Fruit fly (Drosophila melanogaster) Kc167 (cell line): Measurements from ENCODE around the gene spirit.

ENCODE experiments used
- Myc ChIP-seq: fragments of >200 bp; optimal IDR thresholded peaks from 2 replicates; lab custom pipeline; 2017; ENCODE audit warnings: missing external identifiers
- Sin3A ChIP-seq: fragments of >200 bp; optimal IDR thresholded peaks from 2 replicates; lab custom pipeline; 2018; ENCODE audit warnings: missing external identifiers
- h ChIP-seq: fragments of >200 bp; optimal IDR thresholded peaks from 3 replicates; lab custom pipeline; 2018; ENCODE audit warnings: missing external identifiers
- insv ChIP-seq: fragments of >200 bp; optimal IDR thresholded peaks from 3 replicates; lab custom pipeline; 2018; ENCODE audit warnings: missing external identifiers
- psq ChIP-seq: fragments of >200 bp; optimal IDR thresholded peaks from 2 replicates; lab custom pipeline; 2017; ENCODE audit warnings: missing external identifiers
- ttk ChIP-seq: sonication (Bioruptor generic); optimal IDR thresholded peaks from 2 replicates; lab custom pipeline; 2017; ENCODE audit warnings: missing external identifiers

Gene spirit

DNA sequence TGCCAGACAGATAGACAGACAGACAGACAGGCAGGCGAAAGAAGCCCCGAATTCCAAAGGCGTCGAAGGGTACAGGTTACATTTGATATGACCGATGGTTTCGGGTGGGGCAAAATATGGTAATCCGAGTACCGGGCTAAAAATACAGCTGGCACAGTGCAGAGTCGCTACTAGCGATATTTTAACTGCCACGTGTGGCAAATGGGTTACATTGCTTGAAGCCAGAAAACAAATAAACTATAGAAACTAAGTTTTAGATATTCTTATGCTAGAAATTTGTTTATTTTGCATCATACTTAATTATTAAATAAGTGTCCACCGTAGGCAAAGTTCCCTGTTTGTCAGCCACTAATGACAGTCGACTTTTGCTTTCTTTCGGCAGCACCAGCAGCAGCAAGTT is 9.8 kb upstream of the spirit start:
- TF ChIP-seq ttk (lab: Kevin White, UChicago) (no peak), Sin3A (lab: Kevin White, UChicago) (no peak), psq (no peak), insv (lab: Kevin White, UChicago) (no peak), h (lab: Kevin White, UChicago) (no peak)

dm6 chrX:8580794-8581193 is 7.4 kb upstream of the spirit start:
- TF ChIP-seq ttk (lab: Kevin White, UChicago) (no peak), Myc (no peak), psq (no peak), insv (lab: Kevin White, UChicago) (no peak), Sin3A (lab: Kevin White, UChicago) (no peak), h (lab: Kevin White, UChicago) (no peak)

dm6 chrX:8579875-8580274 is 6.5 kb upstream of the spirit start:
- TF ChIP-seq psq = no peak

DNA sequence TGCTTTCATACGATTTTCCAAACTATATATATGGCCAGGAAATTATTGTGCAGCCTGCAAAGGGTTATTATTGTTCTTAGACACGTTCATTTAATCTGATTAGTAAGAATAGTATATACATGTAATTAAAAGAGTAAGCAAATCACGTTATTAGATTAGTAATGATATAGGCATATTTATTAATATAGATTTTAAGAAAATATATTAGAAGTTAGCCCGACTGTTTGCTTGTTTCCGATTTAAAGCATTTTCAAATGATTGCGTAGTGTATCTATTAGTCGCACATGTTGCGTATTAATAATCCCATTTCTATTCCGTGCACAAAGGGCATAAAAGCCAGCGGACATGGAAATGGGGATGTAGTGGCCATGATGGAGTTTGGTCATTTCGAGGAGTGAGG is 5.7 kb upstream of the spirit start:
- TF ChIP-seq ttk (lab: Kevin White, UChicago) = no peak
- TF ChIP-seq h (lab: Kevin White, UChicago) = no peak
- TF ChIP-seq psq = no peak

dm6 chrX:8576675-8577074 is 3.3 kb upstream of the spirit start:
- no peak for TF ChIP-seq h (lab: Kevin White, UChicago)
- TF ChIP-seq Sin3A (lab: Kevin White, UChicago) = no peak
- TF ChIP-seq insv (lab: Kevin White, UChicago) = no peak
- no peak for TF ChIP-seq psq
- TF ChIP-seq Myc = no peak
- no peak for TF ChIP-seq ttk (lab: Kevin White, UChicago)

DNA sequence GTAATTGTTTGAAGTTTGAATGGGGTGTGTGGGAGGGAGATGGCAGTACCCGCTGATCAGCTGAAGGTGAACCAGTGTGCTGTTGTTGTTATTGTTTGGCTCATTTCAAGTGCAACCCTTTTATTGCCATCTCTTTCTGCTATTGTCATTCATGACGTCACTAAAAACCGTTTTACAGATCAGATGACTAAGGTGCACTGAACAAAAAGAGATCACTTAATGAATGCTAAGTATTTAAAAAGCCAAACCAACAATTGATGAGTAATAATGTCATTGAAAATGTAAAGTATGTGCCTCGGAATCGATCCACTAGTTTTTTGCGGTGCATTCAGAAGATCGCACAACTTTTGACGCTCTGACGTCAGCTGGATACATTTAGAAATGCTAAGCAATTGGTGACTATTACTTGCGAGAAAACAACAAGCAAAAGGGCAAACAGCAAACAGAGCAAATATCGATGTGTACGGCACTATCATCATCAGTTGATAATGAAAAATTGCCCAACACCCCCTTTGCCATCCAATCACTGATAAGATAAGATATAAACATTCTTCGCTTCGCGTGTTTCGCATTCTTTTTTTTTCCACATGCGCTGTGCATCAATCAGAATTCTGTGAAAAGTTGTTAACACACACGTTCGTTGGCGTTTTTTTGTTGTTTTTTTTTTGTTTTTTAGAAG is 1.4 kb upstream of the spirit start:
- TF ChIP-seq Myc = no peak
- no peak for TF ChIP-seq psq
- TF ChIP-seq ttk (lab: Kevin White, UChicago) = no peak
- no peak for TF ChIP-seq insv (lab: Kevin White, UChicago)
- TF ChIP-seq h (lab: Kevin White, UChicago) = no peak
- no peak for TF ChIP-seq Sin3A (lab: Kevin White, UChicago)

dm6 chrX:8573744-8574484 is 521 bp upstream of the spirit start, which contains the start of gene CG12065:
Gene CG12065 (plus strand): TSS chrX:8574306.
- TF ChIP-seq ttk (lab: Kevin White, UChicago) (no peak), h (lab: Kevin White, UChicago) (no peak), psq (no peak), Myc (no peak)

- TF ChIP-seq insv (lab: Kevin White, UChicago) (no peak), h (lab: Kevin White, UChicago) (no peak), ttk (lab: Kevin White, UChicago) (no peak), psq (no peak), Sin3A (lab: Kevin White, UChicago) (no peak), Myc (no peak)
These were observed 1.5 kb downstream of the spirit start for dm6 chrX:8571936-8572335.

- no peak for TF ChIP-seq ttk (lab: Kevin White, UChicago)
These were observed 2.5 kb downstream of the spirit start, which contains the start of gene CG12111 for dm6 chrX:8570848-8571247. Gene CG12111 (minus strand): TSS chrX:8570948.

DNA sequence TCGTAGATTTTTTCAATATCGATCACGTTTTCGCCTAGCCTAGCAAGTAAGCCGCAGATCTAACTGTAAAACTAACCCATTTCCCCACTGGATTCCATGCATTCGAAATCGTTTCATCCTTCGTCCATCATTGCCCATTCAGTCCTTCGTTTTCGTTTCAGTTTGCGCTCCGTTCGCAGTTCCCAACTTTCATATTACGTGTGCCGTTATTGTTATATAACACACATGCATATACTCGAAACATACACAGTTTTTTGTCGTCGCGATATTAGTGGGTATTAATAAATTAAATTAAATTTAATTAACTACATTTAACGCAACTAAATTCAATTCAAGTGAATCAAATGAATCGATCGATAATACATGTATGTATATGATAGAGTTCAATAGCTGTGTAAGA is 3.8 kb downstream of the spirit start:
- TF ChIP-seq Sin3A (lab: Kevin White, UChicago) (no peak), Myc (no peak), h (lab: Kevin White, UChicago) (no peak), psq (no peak), insv (lab: Kevin White, UChicago) (no peak), ttk (lab: Kevin White, UChicago) (no peak)

DNA sequence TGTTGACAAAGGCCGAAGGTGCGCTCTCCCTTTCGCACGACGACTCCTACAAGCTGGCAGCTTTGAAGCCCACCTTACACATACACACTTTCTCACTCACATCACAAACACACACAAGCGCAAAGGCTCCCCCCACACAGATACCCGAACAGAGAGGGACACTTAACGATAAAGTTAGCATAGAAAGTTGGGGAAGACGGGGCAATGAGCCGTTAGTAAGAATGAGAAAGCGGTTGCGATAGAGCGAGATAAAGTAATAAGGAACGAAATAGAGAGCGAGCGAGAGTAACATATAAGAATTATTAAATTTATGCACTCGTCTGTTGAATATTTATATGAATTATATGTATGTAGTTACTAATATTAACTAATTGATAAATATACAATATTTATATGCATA is 4.4 kb downstream of the spirit start:
- TF ChIP-seq insv (lab: Kevin White, UChicago) (no peak), h (lab: Kevin White, UChicago) (no peak), Sin3A (lab: Kevin White, UChicago) (no peak), Myc (no peak), ttk (lab: Kevin White, UChicago) (no peak), psq (no peak)

DNA sequence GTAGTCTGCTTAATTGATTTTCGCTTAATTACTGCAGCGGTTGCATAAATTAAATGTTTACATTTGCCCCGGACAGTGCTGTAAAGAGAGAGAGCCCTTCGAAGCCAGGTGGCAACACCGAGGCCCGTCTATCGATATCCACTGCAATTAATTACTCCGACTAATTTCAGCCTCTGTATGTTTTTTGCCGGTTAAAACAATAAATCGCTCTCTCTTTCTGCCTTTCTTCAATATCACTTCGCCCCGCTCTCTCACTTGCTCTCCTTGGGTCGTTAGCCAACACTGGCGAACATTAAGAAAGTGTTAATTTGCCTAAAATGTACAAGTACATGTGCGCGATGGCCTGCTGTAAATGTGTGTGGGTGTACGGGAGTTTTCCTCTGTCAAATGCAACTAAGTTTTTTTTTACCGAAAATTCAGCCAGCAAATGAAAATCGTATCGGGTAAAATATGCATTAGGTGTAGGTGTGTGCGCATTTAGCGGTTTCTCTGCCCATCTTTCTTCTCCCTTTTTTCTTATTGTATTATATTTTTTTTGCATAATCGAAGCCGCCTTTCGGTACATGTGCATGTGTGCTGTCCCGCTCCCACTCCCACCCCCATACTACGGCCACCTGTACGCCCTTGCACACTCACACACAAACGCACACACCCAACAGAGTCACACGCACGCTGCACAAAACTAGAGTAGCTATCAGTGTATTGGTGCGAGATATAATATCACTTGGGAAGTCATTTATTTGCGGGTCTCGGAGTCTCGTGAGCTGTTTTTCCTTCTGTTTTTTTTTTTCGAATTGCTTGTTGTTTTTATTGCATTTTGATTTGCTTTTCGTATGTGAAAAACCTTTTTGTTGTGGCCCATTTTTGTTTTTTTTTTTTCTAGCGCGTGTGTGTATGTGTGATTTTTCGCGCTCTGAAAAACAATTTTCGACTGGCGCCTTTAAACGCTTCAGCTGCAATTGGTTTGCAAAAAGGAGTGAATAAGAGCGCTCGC is 11.7 kb downstream of the spirit start:
- TF ChIP-seq ttk (lab: Kevin White, UChicago) = no peak
- no peak for TF ChIP-seq insv (lab: Kevin White, UChicago)
- TF ChIP-seq psq = no peak
- no peak for TF ChIP-seq Myc
- no peak for TF ChIP-seq Sin3A (lab: Kevin White, UChicago)
- no peak for TF ChIP-seq h (lab: Kevin White, UChicago)
